Fruit fly (Drosophila melanogaster): ENCODE results near the gene S-Lap2.

The S-Lap2 gene

DNA sequence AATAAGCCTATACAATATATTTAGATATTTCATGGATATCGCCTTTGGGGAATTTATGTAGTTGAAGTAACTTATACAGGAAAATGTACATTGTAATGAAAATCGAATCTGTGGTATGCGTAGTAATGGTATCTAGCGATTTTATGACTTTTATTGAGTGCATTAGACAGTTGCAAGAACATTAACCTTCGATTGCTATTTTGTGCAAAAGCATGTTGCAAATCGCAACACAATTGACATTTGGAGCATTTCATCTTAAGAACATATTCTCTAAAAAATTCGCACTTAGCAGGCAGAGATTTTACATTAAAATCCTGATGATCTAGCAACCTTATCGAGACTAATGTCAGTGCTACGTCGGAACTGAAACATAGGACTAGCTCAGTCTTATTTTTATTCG is at the start of gene S-Lap2:
TSS of gene S-Lap2 (plus strand) at position 301 of the 400 bp plus-strand sequence.
- TF ChIP-seq usp (GFP tag; optimal IDR thresholded peaks at IDR 0.05) (no peak), pan (optimal IDR thresholded peaks at IDR 0.05) (no peak), EcR (GFP tag; optimal IDR thresholded peaks at IDR 0.05) (no peak), psq (optimal IDR thresholded peaks at IDR 0.05) (no peak), Dll (optimal IDR thresholded peaks at IDR 0.05) (no peak), CG8478 (optimal IDR thresholded peaks at IDR 0.05) (no peak)

DNA sequence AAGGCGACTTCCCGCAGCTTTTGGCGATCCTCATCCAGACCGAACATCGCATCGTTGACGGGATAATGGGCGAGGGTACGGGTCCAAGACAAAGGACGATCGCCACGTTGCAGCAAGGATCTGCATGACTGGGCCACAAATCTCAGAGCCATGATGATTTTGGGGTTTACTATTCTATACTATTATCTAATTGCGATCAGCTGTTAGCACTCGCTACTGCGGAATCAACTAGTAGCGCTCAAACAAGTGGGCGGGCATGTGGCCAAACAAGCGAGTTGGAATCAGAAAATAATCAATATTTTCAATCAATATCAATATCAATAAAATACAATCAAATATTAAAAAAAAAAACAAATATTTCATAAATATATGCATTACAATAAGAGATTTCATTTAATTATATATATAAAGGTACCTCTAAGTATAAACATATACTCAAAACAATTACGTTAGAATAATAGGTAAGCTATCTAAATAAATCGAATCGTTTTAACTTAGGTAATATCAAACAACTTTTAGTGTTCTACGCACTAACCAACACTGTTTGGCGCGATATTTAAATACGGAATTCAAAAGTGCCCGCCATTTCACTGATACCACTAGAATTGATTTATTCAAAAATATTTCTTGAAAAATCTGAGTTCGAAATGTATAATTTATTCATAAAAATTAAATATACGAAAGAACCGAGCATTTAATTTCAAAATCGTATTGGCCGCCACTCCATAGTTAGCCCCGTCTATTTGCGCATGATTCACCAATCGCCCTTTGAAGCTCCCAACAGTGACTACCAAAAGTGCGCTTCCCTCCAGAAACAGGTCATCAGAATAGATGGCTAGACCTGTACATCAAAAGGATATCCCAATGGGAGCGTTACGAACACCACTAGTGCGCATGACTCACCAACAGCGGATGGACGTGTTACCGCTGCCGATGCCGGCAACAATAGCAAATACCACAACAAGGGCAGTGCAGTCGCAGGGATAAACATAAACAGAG is 43.5 kb upstream of the S-Lap2 start, which contains the start of the genes CG6638 and CG43078:
TSS of gene CG6638 (minus strand) at position 235 of the 999 bp plus-strand sequence.
TSS of gene CG43078 (plus strand) at position 965 of the 999 bp plus-strand sequence.
- TF ChIP-seq psq (optimal IDR thresholded peaks at IDR 0.05), result no peak
- no peak for TF ChIP-seq EcR (GFP tag; optimal IDR thresholded peaks at IDR 0.05)
- no peak for TF ChIP-seq CG8478 (optimal IDR thresholded peaks at IDR 0.05)
- TF ChIP-seq usp (GFP tag; optimal IDR thresholded peaks at IDR 0.05), result no peak
- no peak for TF ChIP-seq pan (optimal IDR thresholded peaks at IDR 0.05)
- no peak for TF ChIP-seq Dll (optimal IDR thresholded peaks at IDR 0.05)

DNA sequence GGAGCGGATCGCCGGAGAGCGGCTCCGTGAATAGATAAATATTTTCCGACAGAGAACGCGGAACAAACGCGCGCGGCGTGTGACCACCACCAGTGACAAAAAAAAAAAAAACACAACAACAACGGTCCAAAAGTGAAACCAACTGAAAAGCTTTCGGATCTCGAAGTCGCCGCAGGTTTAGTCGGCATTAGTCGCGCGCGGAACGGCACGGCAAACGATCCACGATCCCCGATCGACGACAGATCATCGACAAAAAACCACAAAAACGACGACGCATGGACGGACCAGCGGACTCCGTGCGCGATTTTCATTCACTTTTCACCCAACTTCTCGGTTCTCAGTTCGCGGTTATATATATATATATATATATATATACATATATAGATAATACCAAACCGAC is 41.2 kb upstream of the S-Lap2 start:
- TF ChIP-seq EcR (GFP tag; optimal IDR thresholded peaks at IDR 0.05) (no peak), pan (optimal IDR thresholded peaks at IDR 0.05) (no peak), psq (optimal IDR thresholded peaks at IDR 0.05) (no peak), CG8478 (optimal IDR thresholded peaks at IDR 0.05) (no peak), usp (GFP tag; optimal IDR thresholded peaks at IDR 0.05) (no peak), Dll (optimal IDR thresholded peaks at IDR 0.05) (no peak)

DNA sequence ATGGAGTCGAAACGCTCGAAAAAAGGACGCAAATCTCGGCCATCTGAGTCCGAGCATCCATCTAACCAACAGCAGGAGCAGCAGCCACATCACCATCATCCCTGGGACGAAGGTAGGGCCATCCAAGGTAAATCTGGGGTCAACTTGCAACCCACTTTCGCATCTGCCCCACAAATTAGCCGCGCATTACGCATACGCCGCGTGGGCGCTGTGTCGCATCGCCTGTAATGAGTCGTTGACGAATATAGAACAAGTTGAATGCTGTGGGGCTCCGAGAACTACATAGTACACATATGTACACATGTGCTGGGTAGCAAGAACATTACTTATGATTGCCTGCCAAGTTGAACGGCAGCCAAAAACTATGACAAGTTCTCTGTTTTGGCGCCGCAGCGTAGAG is 40.2 kb upstream of the S-Lap2 start:
- TF ChIP-seq pan (optimal IDR thresholded peaks at IDR 0.05) (no peak), CG8478 (optimal IDR thresholded peaks at IDR 0.05) (no peak), EcR (GFP tag; optimal IDR thresholded peaks at IDR 0.05) (no peak), Dll (optimal IDR thresholded peaks at IDR 0.05) (no peak), usp (GFP tag; optimal IDR thresholded peaks at IDR 0.05) (no peak), psq (optimal IDR thresholded peaks at IDR 0.05) (no peak)

DNA sequence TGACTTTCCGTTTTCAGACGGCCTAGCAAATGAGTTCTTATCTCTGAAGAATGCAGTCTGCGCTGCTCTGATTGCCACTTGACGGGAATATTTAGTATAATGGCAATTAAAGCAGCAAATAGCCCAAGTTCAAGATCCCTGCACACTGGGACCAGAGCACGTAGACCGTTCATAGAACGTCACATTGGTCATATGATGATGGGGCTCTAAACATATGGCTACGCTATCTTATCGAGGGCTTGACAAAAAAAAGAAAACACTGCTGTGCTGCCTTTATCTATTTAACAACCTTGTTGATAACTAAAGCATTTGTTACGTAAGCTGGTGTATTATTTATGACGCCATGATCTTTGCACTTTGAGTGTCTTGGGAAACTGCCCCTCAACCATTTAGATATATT is 38.9 kb upstream of the S-Lap2 start:
- TF ChIP-seq Dll (optimal IDR thresholded peaks at IDR 0.05), result no peak
- no peak for TF ChIP-seq EcR (GFP tag; optimal IDR thresholded peaks at IDR 0.05)
- no peak for TF ChIP-seq pan (optimal IDR thresholded peaks at IDR 0.05)
- no peak for TF ChIP-seq psq (optimal IDR thresholded peaks at IDR 0.05)
- no peak for TF ChIP-seq CG8478 (optimal IDR thresholded peaks at IDR 0.05)
- no peak for TF ChIP-seq usp (GFP tag; optimal IDR thresholded peaks at IDR 0.05)

DNA sequence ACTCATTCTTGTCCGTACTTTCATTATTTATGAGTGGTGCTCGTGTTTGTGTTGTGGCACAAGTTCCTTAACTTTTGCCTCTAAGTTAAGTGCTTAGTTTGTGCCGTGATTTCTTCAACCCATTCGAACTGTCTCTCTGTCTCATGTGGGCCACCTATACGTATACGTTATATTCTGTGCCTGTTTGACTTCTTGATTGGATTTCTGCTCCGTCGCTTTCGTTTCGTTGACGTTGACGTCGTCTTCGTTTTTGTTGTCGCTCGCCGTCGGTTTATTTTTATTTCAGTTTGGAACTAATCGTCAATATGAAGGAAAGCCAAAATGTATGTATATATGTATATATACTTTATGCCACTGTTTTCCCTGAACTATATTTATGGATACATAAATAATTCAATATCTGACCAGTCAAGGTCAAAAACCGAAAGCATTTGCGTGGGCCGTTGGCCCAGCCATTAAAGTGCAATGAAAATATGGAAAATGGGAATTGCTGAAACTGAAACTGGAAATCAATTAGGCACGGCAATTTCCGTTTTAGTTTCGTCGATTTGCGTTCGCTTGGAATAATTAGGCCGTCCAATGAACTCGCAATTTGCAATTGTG is 37.5 kb upstream of the S-Lap2 start:
- TF ChIP-seq pan (optimal IDR thresholded peaks at IDR 0.05), result no peak
- TF ChIP-seq Dll (optimal IDR thresholded peaks at IDR 0.05), result no peak
- no peak for TF ChIP-seq psq (optimal IDR thresholded peaks at IDR 0.05)
- no peak for TF ChIP-seq usp (GFP tag; optimal IDR thresholded peaks at IDR 0.05)
- no peak for TF ChIP-seq EcR (GFP tag; optimal IDR thresholded peaks at IDR 0.05)
- TF ChIP-seq CG8478 (optimal IDR thresholded peaks at IDR 0.05), result no peak

DNA sequence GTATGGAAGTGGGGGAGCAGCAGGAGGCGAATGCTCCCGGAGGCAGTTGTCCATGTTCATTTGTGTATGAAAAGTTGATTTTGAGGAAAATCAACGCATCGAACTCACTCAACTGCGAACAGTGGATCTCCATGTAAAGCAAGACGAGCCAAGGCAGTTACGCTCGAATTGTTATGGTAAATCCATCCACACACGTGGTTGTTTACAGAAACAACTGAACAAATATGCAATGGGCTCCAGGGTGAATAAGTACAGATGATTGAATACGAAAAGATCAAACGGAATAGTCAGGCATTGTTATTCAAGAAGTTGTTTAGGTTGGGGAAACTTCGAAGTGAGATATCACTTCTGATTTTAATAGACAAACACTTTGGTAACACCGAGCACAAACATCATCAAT is 35.6 kb upstream of the S-Lap2 start:
- no peak for TF ChIP-seq EcR (GFP tag; optimal IDR thresholded peaks at IDR 0.05)
- no peak for TF ChIP-seq pan (optimal IDR thresholded peaks at IDR 0.05)
- no peak for TF ChIP-seq usp (GFP tag; optimal IDR thresholded peaks at IDR 0.05)
- no peak for TF ChIP-seq CG8478 (optimal IDR thresholded peaks at IDR 0.05)
- no peak for TF ChIP-seq Dll (optimal IDR thresholded peaks at IDR 0.05)

DNA sequence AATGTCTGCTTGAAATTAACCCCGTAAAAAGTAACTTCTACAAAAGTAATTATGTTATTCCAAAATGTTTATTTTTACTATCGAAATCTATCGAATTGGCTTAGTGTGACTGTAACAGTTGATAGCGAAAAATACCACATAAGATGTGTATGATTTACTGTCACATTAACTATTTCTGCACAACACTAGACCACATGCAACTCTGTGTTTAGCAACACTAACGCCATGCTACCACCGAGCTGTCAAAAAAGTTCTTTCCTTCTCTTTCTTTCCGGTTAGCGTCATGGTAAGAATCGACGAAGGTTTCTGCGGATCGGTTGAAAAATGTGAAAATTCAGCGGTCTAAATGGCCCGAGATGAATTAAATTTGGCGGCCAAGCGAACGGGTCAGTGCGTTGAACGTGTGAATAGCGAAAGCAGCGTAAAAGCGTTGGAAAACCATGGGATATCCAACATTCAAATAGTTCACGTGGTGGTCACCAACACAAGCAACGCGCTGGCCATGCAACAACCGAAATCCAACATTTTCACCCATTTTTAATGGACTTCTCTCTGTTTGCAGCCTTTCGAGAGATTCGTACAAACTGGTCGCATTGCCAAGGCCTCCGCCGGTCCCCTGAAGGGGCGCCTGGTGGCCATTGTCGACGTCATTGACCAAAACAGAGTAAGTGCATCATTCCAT is 18.8 kb upstream of the S-Lap2 start, which contains the start of the genes Nelf-E and RpL14:
TSS of gene Nelf-E (minus strand) at position 128 of the 682 bp plus-strand sequence.
TSS of gene RpL14 (plus strand) at position 255 of the 682 bp plus-strand sequence.
- no peak for TF ChIP-seq usp (GFP tag; optimal IDR thresholded peaks at IDR 0.05)
- no peak for TF ChIP-seq EcR (GFP tag; optimal IDR thresholded peaks at IDR 0.05)
- no peak for TF ChIP-seq Dll (optimal IDR thresholded peaks at IDR 0.05)
- no peak for TF ChIP-seq pan (optimal IDR thresholded peaks at IDR 0.05)
- TF ChIP-seq psq (optimal IDR thresholded peaks at IDR 0.05), result no peak
- TF ChIP-seq CG8478 (optimal IDR thresholded peaks at IDR 0.05), result no peak

DNA sequence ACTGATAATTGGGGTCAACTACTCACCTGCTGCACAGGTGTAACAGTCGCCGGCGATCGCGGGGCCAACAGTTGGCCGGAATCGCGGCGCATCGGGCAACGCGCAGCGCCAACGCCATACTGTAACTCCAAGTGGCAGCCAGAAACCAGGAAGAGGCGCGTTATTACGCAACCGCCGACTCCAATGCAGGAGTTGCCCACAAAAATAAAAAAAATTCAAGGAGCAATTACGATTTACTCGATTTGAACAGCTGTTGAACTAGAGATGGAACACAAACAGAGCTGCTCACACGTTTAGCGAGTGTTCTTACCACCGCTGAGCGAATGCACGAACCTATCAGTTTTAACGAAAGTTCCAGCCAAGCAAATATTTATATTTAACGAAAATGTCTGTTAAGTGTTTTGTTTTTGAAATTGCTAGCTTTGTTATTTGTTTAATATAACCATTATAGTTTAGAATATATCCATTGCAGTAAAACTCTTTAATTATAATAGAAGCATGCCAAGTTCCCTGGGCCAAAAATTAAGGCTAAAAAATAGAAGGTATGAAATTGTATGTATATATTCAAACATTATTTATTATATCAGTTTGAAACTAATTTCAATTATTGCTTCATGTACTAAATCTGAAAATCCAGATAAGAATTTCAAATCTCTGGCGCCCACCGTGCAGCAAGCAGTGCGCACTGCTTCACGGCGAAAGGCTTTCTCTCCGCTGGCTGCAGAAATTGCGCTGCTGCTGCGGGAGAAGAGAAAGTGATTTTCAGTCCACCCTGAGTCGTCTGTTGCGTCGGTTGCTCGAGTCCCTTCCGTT is 15.6 kb upstream of the S-Lap2 start, which contains the start of the genes CG5989 and CG6282:
TSS of gene CG5989 (minus strand) at position 270 of the 813 bp plus-strand sequence.
TSS of gene CG6282 (plus strand) at position 778 of the 813 bp plus-strand sequence.
- TF ChIP-seq Dll (optimal IDR thresholded peaks at IDR 0.05), result peak; percentile 46
- no peak for TF ChIP-seq psq (optimal IDR thresholded peaks at IDR 0.05)

DNA sequence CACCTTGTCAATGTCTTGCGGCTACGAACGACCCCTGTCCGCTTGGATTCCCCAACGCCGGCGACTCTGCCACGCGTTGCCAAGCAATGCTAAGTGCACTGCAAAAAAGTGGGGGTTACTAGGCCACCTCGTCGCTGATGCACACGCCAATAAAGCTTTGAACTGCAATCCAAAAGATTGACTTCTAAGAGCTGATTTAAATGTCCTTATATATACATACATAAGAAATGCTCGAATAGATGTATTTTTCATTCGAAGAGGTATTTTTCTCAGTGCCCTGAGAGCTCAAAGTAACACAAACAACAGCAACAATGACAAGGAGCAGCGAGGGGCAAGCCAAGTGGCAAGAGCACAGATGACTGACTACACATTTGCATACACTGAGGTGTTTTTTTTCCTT is 12.2 kb upstream of the S-Lap2 start:
- no peak for TF ChIP-seq CG8478 (optimal IDR thresholded peaks at IDR 0.05)
- no peak for TF ChIP-seq EcR (GFP tag; optimal IDR thresholded peaks at IDR 0.05)
- TF ChIP-seq pan (optimal IDR thresholded peaks at IDR 0.05), result no peak
- no peak for TF ChIP-seq psq (optimal IDR thresholded peaks at IDR 0.05)
- TF ChIP-seq usp (GFP tag; optimal IDR thresholded peaks at IDR 0.05), result no peak

DNA sequence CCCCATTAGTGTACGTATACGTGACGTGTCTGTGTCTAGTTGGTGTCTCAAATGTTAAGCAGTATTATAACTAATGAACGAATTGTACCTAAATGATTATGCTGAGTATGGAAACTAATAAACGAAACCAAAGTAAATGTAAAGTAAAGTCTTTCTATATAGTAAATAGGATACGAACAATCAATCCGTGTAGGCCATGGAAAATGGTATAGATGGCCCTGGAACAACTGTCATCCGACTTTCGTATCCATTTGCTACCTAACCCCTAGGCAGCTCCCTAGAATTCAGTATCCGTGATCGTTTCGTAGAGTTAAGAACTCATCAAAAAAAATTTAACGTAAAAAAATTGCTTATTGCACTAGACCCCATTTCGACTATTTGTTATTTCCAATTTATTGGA is 2.8 kb upstream of the S-Lap2 start, which contains the start of gene S-Lap1:
TSS of gene S-Lap1 (plus strand) at position 301 of the 400 bp plus-strand sequence.
- no peak for TF ChIP-seq pan (optimal IDR thresholded peaks at IDR 0.05)
- no peak for TF ChIP-seq CG8478 (optimal IDR thresholded peaks at IDR 0.05)
- no peak for TF ChIP-seq Dll (optimal IDR thresholded peaks at IDR 0.05)
- TF ChIP-seq EcR (GFP tag; optimal IDR thresholded peaks at IDR 0.05), result no peak
- TF ChIP-seq psq (optimal IDR thresholded peaks at IDR 0.05), result no peak
- no peak for TF ChIP-seq usp (GFP tag; optimal IDR thresholded peaks at IDR 0.05)

Measured in whole organism.